Worm (Caenorhabditis elegans) whole organism, late embryonic: ENCODE measurements around the gene odr-3.
A peak's percentile ranks its signal among the peaks of the same experiment; 100 is the strongest.

Source experiments
- C38D4.7 ChIP-seq: fragments of 200-800 bp; sonication (Bioruptor generic); optimal IDR thresholded peaks from 2 replicates; lab custom pipeline; 2018; ENCODE audit warnings: mild to moderate bottlenecking, missing genetic modification characterization, moderate library complexity, missing compliant biosample characterization
- K02D7.2 ChIP-seq: sonication (generic microtip); optimal IDR thresholded peaks from 2 replicates; lab custom pipeline; 2017; ENCODE audit warnings: mild to moderate bottlenecking, missing genetic modification characterization, missing compliant biosample characterization
- K09A11.1 ChIP-seq: sonication (generic microtip); optimal IDR thresholded peaks from 2 replicates; lab custom pipeline; 2017; ENCODE audit warnings: antibody characterized with exemption, mild to moderate bottlenecking, missing genetic modification characterization, missing compliant biosample characterization; ENCODE audit not compliant: insufficient read depth
- T23F11.4 ChIP-seq: fragments of 200-800 bp; sonication (Bioruptor generic); optimal IDR thresholded peaks from 2 replicates; lab custom pipeline; 2018; ENCODE audit warnings: mild to moderate bottlenecking, missing genetic modification characterization, missing compliant biosample characterization
- Y22D7AL.16 ChIP-seq: sonication (generic microtip); optimal IDR thresholded peaks from 2 replicates; lab custom pipeline; 2016; ENCODE audit warnings: missing genetic modification characterization, missing compliant biosample characterization
- ceh-14 ChIP-seq: sonication (generic microtip); optimal IDR thresholded peaks from 2 replicates; lab custom pipeline; 2016; ENCODE audit warnings: missing genotype, missing genetic modification characterization, missing compliant biosample characterization
- ceh-18 ChIP-seq: sonication (generic microtip); optimal IDR thresholded peaks from 2 replicates; lab custom pipeline; 2016; ENCODE audit warnings: missing genetic modification characterization, missing compliant biosample characterization
- ceh-24 ChIP-seq: sonication (generic microtip); optimal IDR thresholded peaks from 2 replicates; lab custom pipeline; 2016; ENCODE audit warnings: mild to moderate bottlenecking, missing genetic modification characterization, missing compliant biosample characterization
- ceh-31 ChIP-seq: sonication (generic microtip); optimal IDR thresholded peaks from 2 replicates; lab custom pipeline; 2016; ENCODE audit warnings: missing genetic modification characterization, missing compliant biosample characterization
- ceh-34 ChIP-seq: sonication (generic microtip); optimal IDR thresholded peaks from 2 replicates; lab custom pipeline; 2016; ENCODE audit warnings: mild to moderate bottlenecking, missing genetic modification characterization, missing compliant biosample characterization
- ceh-48 ChIP-seq: sonication (generic microtip); optimal IDR thresholded peaks from 2 replicates; lab custom pipeline; 2016; ENCODE audit warnings: missing genetic modification characterization, inconsistent platforms, missing compliant biosample characterization
- dve-1 ChIP-seq: sonication (generic microtip); optimal IDR thresholded peaks from 2 replicates; lab custom pipeline; 2017; ENCODE audit warnings: antibody characterized with exemption, mild to moderate bottlenecking, missing genetic modification characterization, missing compliant biosample characterization
- elt-4 ChIP-seq: sonication (generic microtip); optimal IDR thresholded peaks from 2 replicates; lab custom pipeline; 2016; ENCODE audit warnings: missing genetic modification characterization, missing compliant biosample characterization
- hlh-13 ChIP-seq: fragments of 200-800 bp; sonication (Bioruptor generic); optimal IDR thresholded peaks from 2 replicates; lab custom pipeline; 2018; ENCODE audit warnings: mild to moderate bottlenecking, missing genetic modification characterization, missing compliant biosample characterization
- hlh-30 ChIP-seq: sonication (generic microtip); optimal IDR thresholded peaks from 2 replicates; lab custom pipeline; 2017; ENCODE audit warnings: antibody characterized with exemption, missing genetic modification characterization, missing compliant biosample characterization; ENCODE audit not compliant: insufficient read depth
- hlh-6 ChIP-seq: sonication (generic microtip); optimal IDR thresholded peaks from 2 replicates; lab custom pipeline; 2016; ENCODE audit warnings: missing genotype, missing genetic modification characterization, missing compliant biosample characterization
- hlh-8 ChIP-seq: sonication (generic microtip); optimal IDR thresholded peaks from 2 replicates; lab custom pipeline; 2016; ENCODE audit warnings: missing genotype, missing genetic modification characterization, missing compliant biosample characterization
- lim-6 ChIP-seq: sonication (generic microtip); optimal IDR thresholded peaks from 2 replicates; lab custom pipeline; 2016; ENCODE audit warnings: missing genetic modification characterization, missing compliant biosample characterization
- lin-11 ChIP-seq: fragments of 200-800 bp; sonication (Bioruptor generic); optimal IDR thresholded peaks from 2 replicates; lab custom pipeline; 2018; ENCODE audit warnings: mild to moderate bottlenecking, missing genetic modification characterization, missing compliant biosample characterization
- madf-2 ChIP-seq: sonication (generic microtip); optimal IDR thresholded peaks from 2 replicates; lab custom pipeline; 2017; ENCODE audit warnings: missing genetic modification characterization, missing compliant biosample characterization
- nfya-1 ChIP-seq: sonication (generic microtip); optimal IDR thresholded peaks from 2 replicates; lab custom pipeline; 2017; ENCODE audit warnings: missing genetic modification characterization, mild to moderate bottlenecking, missing compliant biosample characterization, antibody characterized with exemption, moderate library complexity
- nhr-232 ChIP-seq: sonication (generic microtip); optimal IDR thresholded peaks from 2 replicates; lab custom pipeline; 2016; ENCODE audit warnings: missing genetic modification characterization, missing compliant biosample characterization
- npax-4 ChIP-seq: sonication (generic microtip); optimal IDR thresholded peaks from 2 replicates; lab custom pipeline; 2016; ENCODE audit warnings: missing genetic modification characterization, missing compliant biosample characterization
- odd-2 ChIP-seq: sonication (generic microtip); optimal IDR thresholded peaks from 2 replicates; lab custom pipeline; 2017; ENCODE audit warnings: antibody characterized with exemption, mild to moderate bottlenecking, missing genetic modification characterization, missing compliant biosample characterization
- sdc-2 ChIP-seq: sonication (generic microtip); optimal IDR thresholded peaks from 2 replicates; lab custom pipeline; 2016; ENCODE audit warnings: missing genotype, missing genetic modification characterization, missing compliant biosample characterization
- sox-2 ChIP-seq: fragments of 200-800 bp; sonication (Bioruptor generic); IDR thresholded peaks from 2 replicates; pipeline ENCODE4 v1.3.6; 2022; ENCODE audit warnings: missing genetic modification reagents, missing genetic modification characterization, missing compliant biosample characterization
- syd-9 ChIP-seq: sonication (generic microtip); optimal IDR thresholded peaks from 2 replicates; lab custom pipeline; 2016; ENCODE audit warnings: mild to moderate bottlenecking, missing genetic modification characterization, moderate library complexity, missing compliant biosample characterization
- tbx-7 ChIP-seq: sonication (generic microtip); optimal IDR thresholded peaks from 2 replicates; lab custom pipeline; 2016; ENCODE audit warnings: missing genotype, missing genetic modification characterization, missing compliant biosample characterization
- unc-42 ChIP-seq: sonication (generic microtip); optimal IDR thresholded peaks from 2 replicates; lab custom pipeline; 2016; ENCODE audit warnings: missing genotype, missing genetic modification characterization, missing compliant biosample characterization
- unc-55 ChIP-seq: sonication (generic microtip); optimal IDR thresholded peaks from 2 replicates; lab custom pipeline; 2017; ENCODE audit warnings: missing biosample characterization, missing genetic modification reagents, missing genetic modification characterization
- zip-5 ChIP-seq: sonication (generic microtip); optimal IDR thresholded peaks from 2 replicates; lab custom pipeline; 2016; ENCODE audit warnings: missing genetic modification characterization, missing compliant biosample characterization
- ztf-16 ChIP-seq: sonication (generic microtip); optimal IDR thresholded peaks from 2 replicates; lab custom pipeline; 2017; ENCODE audit warnings: missing genetic modification characterization, missing compliant biosample characterization

The odr-3 gene

ce11 chrV:13249436-13249835, at the start of gene odr-3:
Gene odr-3, minus strand, starts transcription at chrV:13249536.
- TF ChIP-seq syd-9 (tag; lab: Kevin White, UChicago) (no peak), K09A11.1 (tag; lab: Kevin White, UChicago) (no peak), sdc-2 (tag; lab: Kevin White, UChicago) (no peak), ceh-31 (no peak), hlh-13 (no peak), zip-5 (no peak), C38D4.7 (no peak), npax-4 (tag; lab: Kevin White, UChicago) (no peak), lim-6 (no peak), lin-11 (tag; lab: Kevin White, UChicago) (no peak), ceh-24 (tag; lab: Kevin White, UChicago) (no peak)

ce11 chrV:13298706-13299105, 49.4 kb upstream of the odr-3 start:
- TF ChIP-seq hlh-8 (tag; lab: Kevin White, UChicago) = no peak
- TF ChIP-seq ceh-48 (tag; lab: Kevin White, UChicago) = no peak
- no peak for TF ChIP-seq ztf-16
- no peak for TF ChIP-seq ceh-14 (tag; lab: Kevin White, UChicago)
- TF ChIP-seq odd-2 (tag; lab: Kevin White, UChicago) = no peak
- no peak for TF ChIP-seq T23F11.4 (GFP tag; lab: Kevin White, UChicago)
- TF ChIP-seq nhr-232 (tag; lab: Kevin White, UChicago) = no peak
- no peak for TF ChIP-seq zip-5
- TF ChIP-seq dve-1 = no peak
- TF ChIP-seq C38D4.7 = no peak
- no peak for TF ChIP-seq nfya-1 (tag; lab: Kevin White, UChicago)
- TF ChIP-seq sox-2 (GFP tag; lab: Robert Waterston, UW) = no peak
- no peak for TF ChIP-seq npax-4 (tag; lab: Kevin White, UChicago)
- TF ChIP-seq ceh-18 (tag; lab: Kevin White, UChicago) = no peak
- TF ChIP-seq K02D7.2 (tag; lab: Kevin White, UChicago) = no peak
- TF ChIP-seq madf-2 (tag; lab: Kevin White, UChicago) = no peak

ce11 chrV:13297220-13297619, 47.9 kb upstream of the odr-3 start, which contains the start of gene C26E1.1:
Gene C26E1.1, plus strand, starts transcription at chrV:13297520.
- TF ChIP-seq hlh-30 (tag; lab: Kevin White, UChicago) = no peak
- TF ChIP-seq hlh-6 (tag; lab: Kevin White, UChicago) = no peak
- no peak for TF ChIP-seq elt-4 (tag; lab: Kevin White, UChicago)
- TF ChIP-seq tbx-7 = no peak
- no peak for TF ChIP-seq lim-6
- TF ChIP-seq ceh-34 (tag; lab: Kevin White, UChicago) = no peak

- TF ChIP-seq Y22D7AL.16 (tag; lab: Kevin White, UChicago) = no peak
- TF ChIP-seq, all 69 proteins: peak for 0
Observed at ce11 chrV:13295859-13296258, 46.5 kb upstream of the odr-3 start, which contains the start of gene uig-1. Gene uig-1, minus strand, starts transcription at chrV:13295978.

- TF ChIP-seq unc-42 = peak; percentile 73
- TF ChIP-seq madf-2 (tag; lab: Kevin White, UChicago) = no peak
Observed at ce11 chrV:13294507-13294906, 45.2 kb upstream of the odr-3 start.

ce11 chrV:13288881-13289280, 39.5 kb upstream of the odr-3 start:
- TF ChIP-seq ceh-14 (tag; lab: Kevin White, UChicago) (no peak), unc-55 (GFP tag; lab: Kevin White, UChicago) (peak; percentile 6)
